Fruit fly (Drosophila melanogaster) whole organism, wandering third instar larva: ENCODE data around the gene CG32236.

Source experiments
- CrebA ChIP-seq: fragments of 200-800 bp; sonication (Bioruptor generic); optimal IDR thresholded peaks from 2 replicates; lab custom pipeline; 2016; ENCODE audit warnings: missing biosample characterization, mild to moderate bottlenecking, missing genetic modification characterization, borderline replicate concordance
- Dif ChIP-seq: fragments of 200-275, 200-300 bp; sonication (Bioruptor generic); optimal IDR thresholded peaks from 2 replicates; lab custom pipeline; 2018; ENCODE audit warnings: missing biosample characterization, missing genetic modification characterization; ENCODE audit not compliant: partially characterized antibody
- OdsH ChIP-seq: fragments of 200-800 bp; sonication (Bioruptor generic); optimal IDR thresholded peaks from 2 replicates; lab custom pipeline; 2016; ENCODE audit warnings: missing biosample characterization, mild to moderate bottlenecking, missing genetic modification characterization
- Sp1 ChIP-seq: fragments of 200-800 bp; sonication (Bioruptor generic); optimal IDR thresholded peaks from 3 replicates; lab custom pipeline; 2019; ENCODE audit warnings: missing biosample characterization, mild to moderate bottlenecking, missing genetic modification characterization, moderate library complexity
- br ChIP-seq: fragments of 200-800 bp; sonication (Bioruptor generic); optimal IDR thresholded peaks from 2 replicates; lab custom pipeline; 2016; ENCODE audit warnings: missing biosample characterization, missing genetic modification characterization
- dmrt93B ChIP-seq: fragments of 200-800 bp; sonication (Bioruptor generic); optimal IDR thresholded peaks from 2 replicates; lab custom pipeline; 2018; ENCODE audit warnings: missing biosample characterization, mild to moderate bottlenecking, missing genetic modification characterization
- fru ChIP-seq: fragments of 200-800 bp; sonication (Bioruptor generic); optimal IDR thresholded peaks from 3 replicates; lab custom pipeline; 2016; ENCODE audit warnings: missing biosample characterization, mild to moderate bottlenecking, missing genetic modification characterization
- jim ChIP-seq: fragments of 175-275, 200-325 bp; sonication (Bioruptor generic); optimal IDR thresholded peaks from 2 replicates; lab custom pipeline; 2016; ENCODE audit warnings: missing biosample characterization, mild to moderate bottlenecking, missing genetic modification characterization
- usp ChIP-seq: fragments of >200 bp; optimal IDR thresholded peaks from 2 replicates; lab custom pipeline; 2017; ENCODE audit warnings: missing biosample characterization, missing genetic modification characterization

dm6 chr3L:4625387-4626386 lies 41.5 kb downstream of the CG32236 start, which contains the start of gene Src64B:
- TF ChIP-seq Sp1 (GFP tag; lab: Kevin White, UChicago) (peak; percentile 37), jim (GFP tag; lab: Kevin White, UChicago) (no peak), Dif (GFP tag; lab: Kevin White, UChicago) (no peak), CrebA (no peak), usp (no peak), OdsH (GFP tag; lab: Kevin White, UChicago) (no peak), br (GFP tag; lab: Kevin White, UChicago) (peak; percentile 36), dmrt93B (GFP tag; lab: Kevin White, UChicago) (no peak), fru (GFP tag; lab: Kevin White, UChicago) (peak; percentile 75)
